Fruit fly (Drosophila melanogaster): ENCODE data around the gene CG4911.
A peak's percentile ranks its signal among the peaks of the same experiment; 100 is the strongest.

The CG4911 gene

DNA sequence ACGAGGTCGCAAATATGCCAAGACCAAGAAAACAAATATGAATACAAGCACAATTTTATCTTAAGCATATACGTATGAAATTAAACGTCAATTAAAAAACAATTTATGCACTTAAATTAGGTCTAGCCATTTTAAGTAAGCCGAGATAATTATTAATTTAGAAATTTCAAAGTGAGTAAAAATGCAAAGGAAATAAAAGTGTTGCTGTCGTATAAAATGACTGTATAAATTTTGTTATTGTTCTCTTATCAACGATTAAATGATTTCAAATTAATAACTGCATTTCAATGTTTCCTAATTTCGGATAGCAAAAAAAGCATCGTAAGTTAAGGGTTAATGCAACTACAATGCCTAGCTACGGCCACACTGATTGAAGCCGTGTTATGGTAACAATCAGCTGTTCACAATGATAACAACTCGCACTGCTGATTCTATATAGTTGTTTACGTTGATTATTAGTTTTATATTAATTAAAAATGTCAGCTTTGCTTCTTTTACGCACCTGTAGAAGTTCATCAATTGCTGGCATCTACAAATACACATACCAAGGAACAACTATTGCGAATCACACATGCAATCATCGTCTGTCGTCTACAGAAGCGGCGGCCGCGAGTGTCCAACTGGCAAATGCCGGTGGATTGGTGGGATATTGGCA, at the start of gene CG4911, which contains the start of gene CG4942 (continued):
- TF ChIP-seq her (GFP tag; optimal IDR thresholded peaks at IDR 0.05) = no peak
- TF ChIP-seq Sox102F (GFP tag; optimal IDR thresholded peaks at IDR 0.05) = peak; percentile 75
- TF ChIP-seq Ravus (GFP tag; IDR thresholded peaks at IDR 0.05) = no peak; the same call in 1 of the 2 replicates
- no peak for TF ChIP-seq CG3838 (GFP tag; optimal IDR thresholded peaks at IDR 0.05)
- peak; percentile 69 for TF ChIP-seq CG16815 (GFP tag; optimal IDR thresholded peaks at IDR 0.05)
- peak; percentile 67 for TF ChIP-seq sob (GFP tag; IDR thresholded peaks at IDR 0.05)
- peak; percentile 36 for TF ChIP-seq mirr (GFP tag; optimal IDR thresholded peaks at IDR 0.05)
- no peak for TF ChIP-seq zen2 (GFP tag; IDR thresholded peaks at IDR 0.05; ENCODE audit: partially characterized antibody)
- TF ChIP-seq CG6813 (GFP tag; optimal IDR thresholded peaks at IDR 0.05) = no peak
- peak; percentile 44; the same call in 1 of the 2 replicates for TF ChIP-seq ro (GFP tag; IDR thresholded peaks at IDR 0.05)
- TF ChIP-seq stwl (tag; optimal IDR thresholded peaks at IDR 0.05) = peak; percentile 48
- no peak for TF ChIP-seq btn (GFP tag; optimal IDR thresholded peaks at IDR 0.05)
- TF ChIP-seq otp (GFP tag; IDR thresholded peaks at IDR 0.05) = no peak
- TF ChIP-seq ap (GFP tag; IDR thresholded peaks at IDR 0.05) = peak; percentile 24; the same call in 1 of the 2 replicates
- TF ChIP-seq corto (GFP tag; optimal IDR thresholded peaks at IDR 0.05) = no peak
- TF ChIP-seq CG42726 (GFP tag; IDR thresholded peaks at IDR 0.05; ENCODE audit: partially characterized antibody) = no peak
- TF ChIP-seq Elba2 (GFP tag; optimal IDR thresholded peaks at IDR 0.05) = no peak
- peak; percentile 67 for TF ChIP-seq ftz-f1 (GFP tag; optimal IDR thresholded peaks at IDR 0.05)
- peak; percentile 82 for TF ChIP-seq grau (tag; optimal IDR thresholded peaks at IDR 0.05)
- TF ChIP-seq sens-2 (GFP tag; IDR thresholded peaks at IDR 0.05) = no peak; the same call in 1 of the 2 replicates
- TF ChIP-seq CG33557 (GFP tag; optimal IDR thresholded peaks at IDR 0.05) = peak; percentile 62
- peak; percentile 31 for TF ChIP-seq pnt (GFP tag; optimal IDR thresholded peaks at IDR 0.05)
- no peak for TF ChIP-seq CG3407 (GFP tag; optimal IDR thresholded peaks at IDR 0.05)
- TF ChIP-seq CG12744 (GFP tag; optimal IDR thresholded peaks at IDR 0.05) = peak; percentile 41
- no peak for TF ChIP-seq Dip2 (GFP tag; IDR thresholded peaks at IDR 0.05)
- peak; percentile 39 for TF ChIP-seq luna (GFP tag; optimal IDR thresholded peaks at IDR 0.05)
- TF ChIP-seq disco-r (GFP tag; optimal IDR thresholded peaks at IDR 0.05) = no peak
- TF ChIP-seq CG7963 (GFP tag; IDR thresholded peaks at IDR 0.05; ENCODE audit: partially characterized antibody) = no peak
- peak; percentile 36; the same call in 2 of the 3 replicates for TF ChIP-seq B-H1 (GFP tag; IDR thresholded peaks at IDR 0.05)
- TF ChIP-seq nau (GFP tag; optimal IDR thresholded peaks at IDR 0.05) = peak; percentile 32
- TF ChIP-seq Hr78 (GFP tag; optimal IDR thresholded peaks at IDR 0.05) = no peak
- TF ChIP-seq HLH4C (GFP tag; IDR thresholded peaks at IDR 0.05; ENCODE audit: partially characterized antibody) = no peak
- 0 out of 2 replicates have a peak, but pooled peaks have one; percentile 36 for TF ChIP-seq rib (GFP tag; IDR thresholded peaks at IDR 0.05)
- TF ChIP-seq CG7372 (GFP tag; IDR thresholded peaks at IDR 0.05) = peak; percentile 68
- TF ChIP-seq CG12155 (GFP tag; optimal IDR thresholded peaks at IDR 0.05) = peak; percentile 71
- TF ChIP-seq NC2α (GFP tag; optimal IDR thresholded peaks at IDR 0.05) = peak; percentile 42
- TF ChIP-seq hkb (optimal IDR thresholded peaks at IDR 0.05) = no peak
- TF ChIP-seq hkb (GFP tag; IDR thresholded peaks at IDR 0.05) = peak; percentile 24; the same call in 1 of the 2 replicates
- peak; percentile 75 for TF ChIP-seq CG15601 (tag; optimal IDR thresholded peaks at IDR 0.05)
- no peak for TF ChIP-seq usp (GFP tag; optimal IDR thresholded peaks at IDR 0.05)
- TF ChIP-seq Abd-B (GFP tag; optimal IDR thresholded peaks at IDR 0.05) = peak; percentile 34
- no peak for TF ChIP-seq C15 (GFP tag; IDR thresholded peaks at IDR 0.05)
- TF ChIP-seq CG7839 (tag; optimal IDR thresholded peaks at IDR 0.05) = peak; percentile 72
- no peak for TF ChIP-seq CG17912 (GFP tag; optimal IDR thresholded peaks at IDR 0.05)
- TF ChIP-seq lmd (GFP tag; IDR thresholded peaks at IDR 0.05) = peak; percentile 74
- no peak for TF ChIP-seq dati (GFP tag; IDR thresholded peaks at IDR 0.05)
- TF ChIP-seq fd3F (GFP tag; optimal IDR thresholded peaks at IDR 0.05) = peak; percentile 58
- 0 out of 3 replicates have a peak, but pooled peaks have one; percentile 6 for TF ChIP-seq CG2889 (GFP tag; IDR thresholded peaks at IDR 0.05)
- TF ChIP-seq en (GFP tag; optimal IDR thresholded peaks at IDR 0.05) = no peak
- peak; percentile 87 for TF ChIP-seq CG9932 (GFP tag; IDR thresholded peaks at IDR 0.05)
